Worm (Caenorhabditis elegans): ENCODE data around the gene Y53F4B.19.

Y53F4B.19 gene

DNA sequence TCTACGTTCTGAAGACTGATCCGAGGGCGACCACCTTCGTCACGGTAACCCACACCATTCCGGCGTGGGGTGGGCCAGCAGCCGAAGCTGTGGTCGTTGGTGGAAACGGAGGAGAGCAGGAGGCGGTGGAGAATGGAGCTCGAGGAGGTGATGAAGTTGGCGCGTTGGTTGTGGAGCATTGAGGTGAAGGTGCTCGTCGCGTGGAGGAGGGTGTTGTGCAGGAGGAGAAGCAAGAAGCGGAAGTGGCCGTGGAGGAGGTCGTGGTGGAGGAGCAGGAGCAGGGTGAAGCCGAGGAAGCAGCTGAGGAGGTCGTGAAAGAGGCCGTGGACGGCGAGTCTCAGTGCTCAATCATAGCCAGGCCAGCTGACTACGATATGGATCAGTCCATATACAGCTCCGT is 18.5 kb upstream of the Y53F4B.19 start, which contains the start of gene Y53F4B.17:
Gene Y53F4B.17, plus strand, starts transcription at position 375 of the 400 bp plus-strand sequence.
- TF ChIP-seq tlp-1 (tag; optimal IDR thresholded peaks at IDR 0.05), result no peak
- TF ChIP-seq ceh-8 (GFP tag; optimal IDR thresholded peaks at IDR 0.05), result no peak
- TF ChIP-seq pag-3 (tag; optimal IDR thresholded peaks at IDR 0.05; ENCODE audit: borderline replicate concordance, insufficient read depth), result no peak
- TF ChIP-seq fkh-8 (tag; optimal IDR thresholded peaks at IDR 0.05), result no peak
- no peak for TF ChIP-seq elt-2 (tag; optimal IDR thresholded peaks at IDR 0.05)
- TF ChIP-seq vab-15 (tag; optimal IDR thresholded peaks at IDR 0.05), result no peak
- no peak for TF ChIP-seq pax-3 (tag; optimal IDR thresholded peaks at IDR 0.05)
- TF ChIP-seq nhr-77 (tag; optimal IDR thresholded peaks at IDR 0.05), result no peak
- TF ChIP-seq C34B4.2 (tag; optimal IDR thresholded peaks at IDR 0.05), result no peak
- no peak for TF ChIP-seq aly-2 (tag; optimal IDR thresholded peaks at IDR 0.05)
- TF ChIP-seq ets-5 (GFP tag; IDR thresholded peaks at IDR 0.05), result no peak
- no peak for TF ChIP-seq hlh-4 (tag; optimal IDR thresholded peaks at IDR 0.05)
- no peak for TF ChIP-seq ztf-4 (tag; optimal IDR thresholded peaks at IDR 0.05)
- TF ChIP-seq snu-23 (GFP tag; optimal IDR thresholded peaks at IDR 0.05), result no peak

DNA sequence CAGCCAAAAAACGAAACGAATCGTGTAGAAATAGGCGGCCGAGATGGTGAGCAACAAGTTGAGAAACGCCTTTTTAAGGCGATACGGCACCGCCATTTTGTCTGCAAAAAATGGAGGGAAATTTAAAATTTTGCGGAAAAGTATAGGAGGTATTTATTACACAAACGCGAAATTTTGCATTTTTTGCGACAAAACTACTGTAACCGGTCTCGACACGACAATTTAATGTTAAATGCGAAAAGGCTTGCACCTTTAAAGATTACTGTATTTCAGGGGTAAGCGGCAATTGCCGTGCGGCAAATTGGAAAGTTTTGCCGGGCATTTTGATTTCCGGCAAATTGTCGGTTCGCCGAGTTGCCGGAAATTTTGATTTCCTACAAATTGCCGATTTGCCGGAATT is 5.2 kb upstream of the Y53F4B.19 start, which contains the start of gene Y53F4B.18:
Gene Y53F4B.18, minus strand, starts transcription at position 101 of the 400 bp plus-strand sequence.
- no peak for TF ChIP-seq alr-1 (tag; optimal IDR thresholded peaks at IDR 0.05; ENCODE audit: borderline replicate concordance)
- no peak for TF ChIP-seq nhr-19 (GFP tag; conservative IDR thresholded peaks at IDR 0.05)
- TF ChIP-seq ceh-88 (GFP tag; IDR thresholded peaks at IDR 0.05), result no peak

DNA sequence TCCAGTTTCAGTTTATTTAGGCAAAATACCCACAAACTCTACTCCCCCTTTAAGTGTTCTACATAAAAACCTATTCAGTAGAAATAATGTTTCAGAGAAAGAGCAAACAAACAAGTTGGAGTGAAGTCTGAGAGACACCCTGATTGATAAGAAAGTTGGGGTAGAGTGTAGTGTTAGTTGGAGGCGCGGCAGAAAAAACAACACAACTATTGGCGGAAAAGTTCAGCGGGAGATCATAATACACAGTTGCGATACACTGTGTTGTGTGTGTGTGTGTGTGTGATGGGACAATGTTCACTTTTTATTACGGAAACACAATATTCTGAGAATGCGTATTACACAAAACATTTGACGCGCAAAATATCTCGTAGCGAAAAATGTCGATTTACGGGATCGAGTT is 2.0 kb upstream of the Y53F4B.19 start:
- TF ChIP-seq hpl-2 (GFP tag; optimal IDR thresholded peaks at IDR 0.05) (no peak), alr-1 (tag; optimal IDR thresholded peaks at IDR 0.05; ENCODE audit: borderline replicate concordance) (no peak), lin-35 (GFP tag; optimal IDR thresholded peaks at IDR 0.05) (peak in 1 of 2 experiments; percentile 30), rnt-1 (tag; optimal IDR thresholded peaks at IDR 0.05) (no peak), sptf-1 (tag; optimal IDR thresholded peaks at IDR 0.05) (no peak), F16B12.6 (tag; optimal IDR thresholded peaks at IDR 0.05) (no peak), efl-1 (optimal IDR thresholded peaks at IDR 0.05) (no peak), efl-1 (GFP tag; optimal IDR thresholded peaks at IDR 0.05 in 1 of 2) (peak in 1 of 2 experiments; percentile 64), nhr-90 (tag; optimal IDR thresholded peaks at IDR 0.05; ENCODE audit: poor library complexity) (peak; percentile 15), nhr-11 (tag; optimal IDR thresholded peaks at IDR 0.05) (no peak), unc-98 (GFP tag; IDR thresholded peaks at IDR 0.05) (no peak), nhr-28 (tag; optimal IDR thresholded peaks at IDR 0.05) (no peak), ztf-11 (tag; optimal IDR thresholded peaks at IDR 0.05) (no peak), nhr-85 (tag) (peak; percentile 17), snu-23 (GFP tag; optimal IDR thresholded peaks at IDR 0.05) (peak; percentile 2), nhr-237 (tag; optimal IDR thresholded peaks at IDR 0.05) (no peak), lin-39 (tag; optimal IDR thresholded peaks at IDR 0.05) (no peak), nhr-77 (tag; optimal IDR thresholded peaks at IDR 0.05) (peak; percentile 83), nhr-20 (tag; optimal IDR thresholded peaks at IDR 0.05) (peak; percentile 66), blmp-1 (tag; optimal IDR thresholded peaks at IDR 0.05) (peak; percentile 14), zag-1 (tag; optimal IDR thresholded peaks at IDR 0.05) (no peak), swsn-7 (tag; optimal IDR thresholded peaks at IDR 0.05) (no peak), irx-1 (tag; optimal IDR thresholded peaks at IDR 0.05) (no peak)

DNA sequence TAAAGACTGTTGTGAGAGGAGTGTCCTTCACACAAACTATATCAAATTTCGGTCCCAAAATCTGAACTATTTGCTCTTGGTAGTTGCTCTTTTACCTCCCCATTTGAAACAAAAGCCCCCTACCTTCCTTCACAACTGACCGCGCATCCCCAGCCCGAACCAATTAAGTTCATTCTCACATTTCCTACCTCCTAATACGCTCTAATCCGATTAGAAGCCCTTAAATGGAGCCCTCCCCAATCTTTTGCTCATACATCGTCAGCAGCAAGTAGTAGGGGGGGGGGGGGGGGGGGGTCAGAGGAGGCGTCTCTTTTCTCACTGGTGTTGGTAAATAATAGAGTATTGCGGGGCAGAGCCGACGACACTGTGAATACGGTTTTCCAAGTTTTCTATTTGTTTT is 3.8 kb downstream of the Y53F4B.19 start:
- TF ChIP-seq dpl-1 (GFP tag; optimal IDR thresholded peaks at IDR 0.05) (no peak), mab-9 (GFP tag; IDR thresholded peaks at IDR 0.05) (no peak), mep-1 (tag; optimal IDR thresholded peaks at IDR 0.05) (no peak), efl-1 (optimal IDR thresholded peaks at IDR 0.05) (no peak), efl-1 (GFP tag; optimal IDR thresholded peaks at IDR 0.05 in 1 of 2) (no peak), nhr-20 (tag; optimal IDR thresholded peaks at IDR 0.05) (no peak)
